Fruit fly (Drosophila melanogaster) whole organism, wandering third instar larva: ENCODE results near the gene MFS3.

ENCODE experiments used
- Abd-B ChIP-seq: fragments of >200 bp; optimal IDR thresholded peaks from 2 replicates; lab custom pipeline; 2017; ENCODE audit warnings: missing biosample characterization, missing genetic modification characterization
- CG32264 ChIP-seq: fragments of 200-800 bp; sonication (Bioruptor generic); optimal IDR thresholded peaks from 2 replicates; lab custom pipeline; 2016; ENCODE audit warnings: missing biosample characterization, missing genetic modification characterization
- CG9705 ChIP-seq: fragments of 200-800 bp; sonication (Bioruptor generic); optimal IDR thresholded peaks from 2 replicates; lab custom pipeline; 2018; ENCODE audit warnings: missing biosample characterization, mild to moderate bottlenecking, missing genetic modification characterization
- CrebA ChIP-seq: fragments of 200-800 bp; sonication (Bioruptor generic); optimal IDR thresholded peaks from 2 replicates; lab custom pipeline; 2016; ENCODE audit warnings: missing biosample characterization, mild to moderate bottlenecking, missing genetic modification characterization, borderline replicate concordance
- Dfd ChIP-seq: fragments of >200 bp; optimal IDR thresholded peaks from 2 replicates; lab custom pipeline; 2017; ENCODE audit warnings: missing biosample characterization, missing genetic modification characterization
- Dif ChIP-seq: fragments of 200-275, 200-300 bp; sonication (Bioruptor generic); optimal IDR thresholded peaks from 2 replicates; lab custom pipeline; 2018; ENCODE audit warnings: missing biosample characterization, missing genetic modification characterization; ENCODE audit not compliant: partially characterized antibody
- GATAd ChIP-seq: sonication (Bioruptor generic); optimal IDR thresholded peaks from 2 replicates; lab custom pipeline; 2016; ENCODE audit warnings: missing biosample characterization, missing genetic modification characterization
- HLH106 ChIP-seq: fragments of 200-800 bp; optimal IDR thresholded peaks from 3 replicates; lab custom pipeline; 2019; ENCODE audit warnings: missing biosample characterization, mild to moderate bottlenecking, missing genetic modification characterization, moderate library complexity
- Hnf4 ChIP-seq: fragments of 200-800 bp; sonication (Bioruptor generic); optimal IDR thresholded peaks from 2 replicates; lab custom pipeline; 2016; ENCODE audit warnings: missing biosample characterization, mild to moderate bottlenecking, missing genetic modification characterization
- Hr78 ChIP-seq: fragments of >200 bp; optimal IDR thresholded peaks from 2 replicates; lab custom pipeline; 2017; ENCODE audit warnings: missing biosample characterization, missing genetic modification characterization
- Hr83 ChIP-seq: fragments of 200-300 bp; sonication (Bioruptor generic); optimal IDR thresholded peaks from 2 replicates; lab custom pipeline; 2016; ENCODE audit warnings: missing biosample characterization, mild to moderate bottlenecking, missing genetic modification characterization, moderate library complexity; ENCODE audit not compliant: poor library complexity, severe bottlenecking
- Jra ChIP-seq: sonication (Bioruptor generic); optimal IDR thresholded peaks from 2 replicates; lab custom pipeline; 2016; ENCODE audit warnings: missing biosample characterization, missing genetic modification characterization
- Mio ChIP-seq: sonication (Bioruptor generic); optimal IDR thresholded peaks from 2 replicates; lab custom pipeline; 2016; ENCODE audit warnings: missing biosample characterization, missing genetic modification characterization
- Myc ChIP-seq: fragments of >200 bp; optimal IDR thresholded peaks from 2 replicates; lab custom pipeline; 2017
- N ChIP-seq: fragments of >200 bp; optimal IDR thresholded peaks from 2 replicates; lab custom pipeline; 2018; ENCODE audit warnings: missing biosample characterization, missing external identifiers, missing genetic modification characterization
- OdsH ChIP-seq: fragments of 200-800 bp; sonication (Bioruptor generic); optimal IDR thresholded peaks from 2 replicates; lab custom pipeline; 2016; ENCODE audit warnings: missing biosample characterization, mild to moderate bottlenecking, missing genetic modification characterization
- Rel ChIP-seq, 2 experiments: fragments of 200-800 bp; sonication (Bioruptor generic) in 1 of 2; optimal IDR thresholded peaks; 2 replicates in 1 of 2; 3 replicates in 1 of 2; lab custom pipeline; 2016 to 2019; ENCODE audit warnings: mild to moderate bottlenecking in 2 of 2, missing biosample characterization in 2 of 2, missing genetic modification characterization in 2 of 2, moderate library complexity in 1 of 2
- Sp1 ChIP-seq: fragments of 200-800 bp; sonication (Bioruptor generic); optimal IDR thresholded peaks from 3 replicates; lab custom pipeline; 2019; ENCODE audit warnings: missing biosample characterization, mild to moderate bottlenecking, missing genetic modification characterization, moderate library complexity
- Vsx2 ChIP-seq: fragments of 200-300, 225-300 bp; sonication (Bioruptor generic); optimal IDR thresholded peaks from 2 replicates; lab custom pipeline; 2018; ENCODE audit warnings: missing biosample characterization, missing genetic modification characterization; ENCODE audit not compliant: partially characterized antibody
- br ChIP-seq: fragments of 200-800 bp; sonication (Bioruptor generic); optimal IDR thresholded peaks from 2 replicates; lab custom pipeline; 2016; ENCODE audit warnings: missing biosample characterization, missing genetic modification characterization
- brk ChIP-seq: fragments of 200-800 bp; sonication (Bioruptor generic); optimal IDR thresholded peaks from 2 replicates; lab custom pipeline; 2016; ENCODE audit warnings: missing biosample characterization, mild to moderate bottlenecking, missing genetic modification characterization
- dl ChIP-seq, 2 experiments: fragments of 175-275, 200-275 bp in 1 of 2; fragments of 200-275 bp in 1 of 2; sonication (Bioruptor generic); optimal IDR thresholded peaks; lab custom pipeline; 2018; ENCODE audit warnings: mild to moderate bottlenecking in 2 of 2, missing biosample characterization in 2 of 2, missing genetic modification characterization in 2 of 2, moderate library complexity in 2 of 2; ENCODE audit not compliant: partially characterized antibody in 2 of 2, insufficient read depth in 1 of 2
- dmrt93B ChIP-seq: fragments of 200-800 bp; sonication (Bioruptor generic); optimal IDR thresholded peaks from 2 replicates; lab custom pipeline; 2018; ENCODE audit warnings: missing biosample characterization, mild to moderate bottlenecking, missing genetic modification characterization
- dsf ChIP-seq: sonication (Bioruptor generic); optimal IDR thresholded peaks from 2 replicates; lab custom pipeline; 2016; ENCODE audit warnings: missing biosample characterization, missing genetic modification characterization, borderline replicate concordance
- ey ChIP-seq: fragments of 200-800 bp; sonication (Bioruptor generic); optimal IDR thresholded peaks from 2 replicates; lab custom pipeline; 2016; ENCODE audit warnings: missing biosample characterization, missing genetic modification characterization
- foxo ChIP-seq, 2 experiments: fragments of 200-800 bp; sonication (Bioruptor generic); optimal IDR thresholded peaks; 2 replicates in 1 of 2; 3 replicates in 1 of 2; lab custom pipeline; 2016 to 2017; ENCODE audit warnings: missing biosample characterization in 2 of 2, missing genetic modification characterization in 2 of 2
- fru ChIP-seq: fragments of 200-800 bp; sonication (Bioruptor generic); optimal IDR thresholded peaks from 3 replicates; lab custom pipeline; 2016; ENCODE audit warnings: missing biosample characterization, mild to moderate bottlenecking, missing genetic modification characterization
- h ChIP-seq: fragments of 200-800 bp; sonication (Bioruptor generic); optimal IDR thresholded peaks from 3 replicates; lab custom pipeline; 2016; ENCODE audit warnings: missing biosample characterization, mild to moderate bottlenecking, missing genetic modification characterization
- jim ChIP-seq: fragments of 175-275, 200-325 bp; sonication (Bioruptor generic); optimal IDR thresholded peaks from 2 replicates; lab custom pipeline; 2016; ENCODE audit warnings: missing biosample characterization, mild to moderate bottlenecking, missing genetic modification characterization
- lola ChIP-seq: fragments of >200 bp; optimal IDR thresholded peaks from 2 replicates; lab custom pipeline; 2017; ENCODE audit warnings: missing biosample characterization, missing genetic modification characterization
- pan ChIP-seq: fragments of >200 bp; optimal IDR thresholded peaks from 2 replicates; lab custom pipeline; 2017
- psq ChIP-seq: fragments of 200-800 bp; sonication (Bioruptor generic); optimal IDR thresholded peaks from 3 replicates; lab custom pipeline; 2017; ENCODE audit warnings: missing biosample characterization, mild to moderate bottlenecking, missing genetic modification characterization, moderate library complexity
- rgr ChIP-seq: fragments of 200-800 bp; sonication (Bioruptor generic); optimal IDR thresholded peaks from 3 replicates; lab custom pipeline; 2016; ENCODE audit warnings: missing biosample characterization, mild to moderate bottlenecking, missing genetic modification characterization
- sage ChIP-seq: fragments of 200-800 bp; sonication (Bioruptor generic); optimal IDR thresholded peaks from 2 replicates; lab custom pipeline; 2016; ENCODE audit warnings: missing biosample characterization, mild to moderate bottlenecking, missing genetic modification characterization
- sv ChIP-seq: fragments of 200-800 bp; sonication (Bioruptor generic); optimal IDR thresholded peaks from 3 replicates; lab custom pipeline; 2016; ENCODE audit warnings: missing biosample characterization, missing genetic modification characterization
- tai ChIP-seq: sonication (Bioruptor generic); optimal IDR thresholded peaks from 2 replicates; lab custom pipeline; 2016; ENCODE audit warnings: missing biosample characterization, missing genetic modification characterization
- usp ChIP-seq: fragments of >200 bp; optimal IDR thresholded peaks from 2 replicates; lab custom pipeline; 2017; ENCODE audit warnings: missing biosample characterization, missing genetic modification characterization
- woc ChIP-seq: sonication (Bioruptor generic); optimal IDR thresholded peaks from 2 replicates; lab custom pipeline; 2016; ENCODE audit warnings: missing biosample characterization, mild to moderate bottlenecking, missing genetic modification characterization

The MFS3 gene

DNA sequence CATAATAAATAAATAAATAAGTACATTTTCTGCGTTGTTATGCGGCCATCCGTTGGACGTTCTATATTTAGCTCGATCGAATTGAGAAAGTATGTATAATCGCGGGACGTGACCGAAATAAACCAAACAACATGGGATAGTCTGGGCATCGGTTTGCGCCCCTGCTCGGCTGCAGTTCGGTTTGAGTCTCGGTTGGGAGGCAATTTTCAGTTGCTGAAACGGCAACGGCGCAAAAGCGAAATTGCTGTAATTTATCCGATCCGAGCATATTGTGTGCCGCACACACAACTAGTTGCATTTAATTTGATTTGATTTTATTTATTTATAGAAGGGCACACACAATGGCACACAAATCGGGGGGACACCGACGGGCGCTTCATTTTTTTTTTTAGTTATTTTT lies 24.9 kb upstream of the MFS3 start:
- TF ChIP-seq Hnf4 (GFP tag; lab: Kevin White, UChicago) (no peak), br (GFP tag; lab: Kevin White, UChicago) (peak; percentile 0), Dif (peak; percentile 6)

DNA sequence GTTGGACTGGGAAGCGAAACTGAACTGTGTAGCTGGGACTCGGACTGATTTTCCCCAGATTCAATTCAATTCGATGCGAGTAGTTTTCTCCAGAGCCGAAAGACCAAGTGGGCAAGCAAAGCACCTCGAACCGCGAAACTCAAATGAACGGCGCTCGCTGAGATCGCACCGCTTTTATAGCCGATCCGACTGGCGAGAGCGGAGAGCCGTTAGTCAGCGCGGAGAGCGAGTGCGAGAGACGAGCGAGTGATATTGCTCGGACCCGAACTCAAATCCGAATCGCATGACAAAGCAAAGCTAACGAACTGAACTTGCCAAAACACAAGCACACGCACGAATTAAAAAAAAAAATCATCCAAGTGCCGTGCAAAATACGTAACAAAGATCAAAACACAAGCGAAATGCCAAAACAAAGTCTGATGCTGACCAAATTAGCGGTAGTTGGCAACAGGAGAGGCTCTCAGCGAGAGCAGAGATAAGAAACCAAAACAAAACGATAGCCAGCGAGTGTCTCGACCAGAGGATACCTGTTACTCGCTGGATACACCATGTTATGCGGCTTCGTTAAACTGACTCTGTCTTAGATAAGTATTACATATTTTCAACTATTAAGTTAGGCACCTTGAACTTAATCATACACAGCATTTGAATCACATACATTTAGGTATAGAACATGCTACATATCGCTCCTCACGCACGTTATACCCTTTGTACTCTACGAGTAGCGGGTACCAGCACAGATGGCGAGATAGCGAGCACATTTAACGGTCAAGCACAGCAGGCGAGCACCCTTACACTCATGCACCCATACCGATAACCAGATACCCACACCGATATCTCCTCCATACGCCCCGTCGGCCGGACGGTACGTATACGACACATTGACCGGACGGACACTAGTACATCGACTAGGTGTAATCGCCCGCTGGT lies 23.9 kb upstream of the MFS3 start:
- TF ChIP-seq OdsH (GFP tag; lab: Kevin White, UChicago) (peak; percentile 83), Myc (lab: Kevin White, UChicago) (no peak), CG9705 (GFP tag; lab: Kevin White, UChicago) (no peak), woc (GFP tag; lab: Kevin White, UChicago) (peak; percentile 78), Dif (peak; percentile 88), Jra (GFP tag; lab: Kevin White, UChicago) (peak; percentile 71), CrebA (GFP tag; lab: Kevin White, UChicago) (peak; percentile 65), N (no peak), pan (peak; percentile 83), Hnf4 (GFP tag; lab: Kevin White, UChicago) (peak; percentile 81), Mio (GFP tag; lab: Kevin White, UChicago) (peak; percentile 24), sage (GFP tag; lab: Kevin White, UChicago) (peak; percentile 71), rgr (GFP tag; lab: Kevin White, UChicago) (peak; percentile 81), Rel (GFP tag; optimal IDR thresholded peaks at IDR 0.05; lab: Kevin White, UChicago) (peak; percentile 38), Rel (tag; optimal IDR thresholded peaks at IDR 0.05; lab: Kevin White, UChicago) (peak; percentile 51), HLH106 (tag; lab: Kevin White, UChicago) (peak; percentile 60), Vsx2 (peak; percentile 73), dsf (GFP tag; lab: Kevin White, UChicago) (no peak), Sp1 (GFP tag; lab: Kevin White, UChicago) (peak; percentile 61), Hr78 (GFP tag; lab: Kevin White, UChicago) (no peak), br (GFP tag; lab: Kevin White, UChicago) (peak; percentile 89), ey (GFP tag; lab: Kevin White, UChicago) (peak; percentile 89), dl (GFP tag; optimal IDR thresholded peaks at IDR 0.05; lab: Kevin White, UChicago; ENCODE audit: insufficient read depth in 1 of 2, partially characterized antibody in 2 of 2) (peak; percentile 31 to 74), usp (GFP tag; lab: Kevin White, UChicago) (no peak), brk (GFP tag; lab: Kevin White, UChicago) (peak; percentile 72), sv (GFP tag; lab: Kevin White, UChicago) (peak; percentile 76), Abd-B (no peak), lola (GFP tag; lab: Kevin White, UChicago) (no peak), foxo (GFP tag; optimal IDR thresholded peaks at IDR 0.05; lab: Kevin White, UChicago) (peak; percentile 43 to 88), dmrt93B (GFP tag; lab: Kevin White, UChicago) (peak; percentile 44), jim (no peak), Dfd (no peak), fru (GFP tag; lab: Kevin White, UChicago) (peak; percentile 86), GATAd (no peak), CG32264 (GFP tag; lab: Kevin White, UChicago) (peak; percentile 57), Hr83 (peak; percentile 51), h (GFP tag; lab: Kevin White, UChicago) (peak; percentile 91), tai (GFP tag; lab: Kevin White, UChicago) (peak; percentile 86), psq (GFP tag; lab: Kevin White, UChicago) (peak; percentile 87)
